Worm (Caenorhabditis elegans) whole organism, L3 larva: ENCODE results near the gene C06H5.8.

Experiments used
- ceh-82 ChIP-seq: fragments of 150-350 bp; optimal IDR thresholded peaks from 2 replicates; lab custom pipeline; 2014; ENCODE audit warnings: missing biosample characterization, missing genetic modification characterization
- elt-2 ChIP-seq: sonication (generic microtip); optimal IDR thresholded peaks from 2 replicates; lab custom pipeline; 2016; ENCODE audit warnings: missing genetic modification reagents, mild to moderate bottlenecking, missing genetic modification characterization, missing compliant biosample characterization
- elt-3 ChIP-seq, 3 experiments: fragments of 150-350 bp in 1 of 3; sonication (generic microtip) in 2 of 3; optimal IDR thresholded peaks; 2 replicates in 2 of 3; 4 replicates in 1 of 3; lab custom pipeline; 2014 to 2017; ENCODE audit warnings: missing biosample characterization in 3 of 3, missing genetic modification characterization in 3 of 3
- fkh-10 ChIP-seq: sonication (generic microtip); optimal IDR thresholded peaks from 2 replicates; lab custom pipeline; 2017; ENCODE audit warnings: missing biosample characterization, missing genetic modification reagents, missing genetic modification characterization
- mdl-1 ChIP-seq: fragments of 150-350 bp; optimal IDR thresholded peaks from 2 replicates; lab custom pipeline; 2014; ENCODE audit warnings: missing biosample characterization, missing genetic modification characterization
- nhr-12 ChIP-seq: fragments of 150-350 bp; optimal IDR thresholded peaks from 2 replicates; lab custom pipeline; 2014; ENCODE audit warnings: missing biosample characterization, missing genetic modification characterization
- nhr-77 ChIP-seq: fragments of 150-350 bp; optimal IDR thresholded peaks from 2 replicates; lab custom pipeline; 2014; ENCODE audit warnings: missing biosample characterization, missing genetic modification characterization
- pha-4 ChIP-seq: fragments of 150-350 bp; optimal IDR thresholded peaks from 2 replicates; lab custom pipeline; 2014; ENCODE audit warnings: missing biosample characterization, missing genetic modification reagents, missing genetic modification characterization
- unc-39 ChIP-seq: sonication (generic microtip); optimal IDR thresholded peaks from 4 replicates; lab custom pipeline; 2017; ENCODE audit warnings: missing biosample characterization, missing genetic modification characterization
- unc-62 ChIP-seq: fragments of 150-350 bp; sonication (generic microtip); optimal IDR thresholded peaks from 4 replicates; lab custom pipeline; 2014; ENCODE audit warnings: missing biosample characterization, missing genetic modification reagents, missing genetic modification characterization
- ztf-11 ChIP-seq: fragments of 150-350 bp; optimal IDR thresholded peaks from 2 replicates; lab custom pipeline; 2014; ENCODE audit warnings: missing biosample characterization, missing genetic modification characterization
- ztf-4 ChIP-seq: fragments of 150-350 bp; optimal IDR thresholded peaks from 2 replicates; lab custom pipeline; 2014; ENCODE audit warnings: missing biosample characterization, missing genetic modification characterization

ce11 chrV:17896736-17897353 is 22.0 kb upstream of the C06H5.8 start, which contains the start of gene fbxa-156:
- TF ChIP-seq ztf-4 (no peak), ztf-11 (tag; lab: Kevin White, UChicago) (no peak), nhr-77 (tag; lab: Kevin White, UChicago) (no peak), unc-39 (tag; lab: Kevin White, UChicago) (no peak), pha-4 (peak; percentile 44), ceh-82 (tag; lab: Kevin White, UChicago) (no peak), unc-62 (GFP tag; lab: Kevin White, UChicago) (no peak), mdl-1 (tag; lab: Kevin White, UChicago) (no peak), fkh-10 (GFP tag; lab: Kevin White, UChicago) (no peak), elt-3 (tag; optimal IDR thresholded peaks at IDR 0.05; lab: Kevin White, UChicago) (no peak), nhr-12 (tag; lab: Kevin White, UChicago) (no peak), elt-2 (tag; lab: Kevin White, UChicago) (peak; percentile 67)
